Worm (Caenorhabditis elegans) whole organism, midembryonic: ENCODE data around the gene Y53F4B.17.

Source experiments
- T22C8.4 ChIP-seq: fragments of 200-800 bp; sonication (Bioruptor generic); IDR thresholded peaks from 2 replicates; pipeline ENCODE4 v1.3.6; 2022; ENCODE audit warnings: missing genetic modification characterization, missing compliant biosample characterization
- cog-1 ChIP-seq: sonication (generic microtip); optimal IDR thresholded peaks from 2 replicates; lab custom pipeline; 2016; ENCODE audit warnings: missing genetic modification characterization, missing compliant biosample characterization
- flt-1 ChIP-seq: fragments of 200-800 bp; sonication (Bioruptor generic); IDR thresholded peaks from 2 replicates; pipeline ENCODE4 v1.3.6; 2022; ENCODE audit warnings: missing genetic modification characterization, missing compliant biosample characterization
- klf-2 ChIP-seq: fragments of 200-800 bp; sonication (Bioruptor generic); conservative IDR thresholded peaks from 2 replicates; pipeline ENCODE4 v1.3.6; 2022; ENCODE audit warnings: missing genetic modification reagents, missing genetic modification characterization, missing compliant biosample characterization
- med-1 ChIP-seq: sonication (generic microtip); optimal IDR thresholded peaks from 2 replicates; lab custom pipeline; 2017; ENCODE audit warnings: missing genetic modification characterization, mild to moderate bottlenecking, missing compliant biosample characterization, antibody characterized with exemption, missing genetic modification reagents; ENCODE audit not compliant: insufficient read depth
- ref-1 ChIP-seq: fragments of 200-800 bp; sonication (Bioruptor generic); conservative IDR thresholded peaks from 2 replicates; pipeline ENCODE4 v1.3.6; 2022; ENCODE audit warnings: missing genetic modification reagents, missing genetic modification characterization, missing compliant biosample characterization
- tab-1 ChIP-seq: fragments of 200-800 bp; sonication (Bioruptor generic); IDR thresholded peaks from 2 replicates; pipeline ENCODE4 v1.3.6; 2022; ENCODE audit warnings: missing genetic modification characterization, missing compliant biosample characterization
- ztf-23 ChIP-seq: fragments of 200-800 bp; sonication (Bioruptor generic); IDR thresholded peaks from 2 replicates; pipeline ENCODE4 v1.3.6; 2022; ENCODE audit warnings: missing genetic modification reagents, missing genetic modification characterization, missing compliant biosample characterization
- ztf-29 ChIP-seq: fragments of 200-800 bp; sonication (Bioruptor generic); IDR thresholded peaks from 2 replicates; pipeline ENCODE4 v1.3.6; 2022; ENCODE audit warnings: missing genetic modification reagents, missing genetic modification characterization, missing compliant biosample characterization

Gene Y53F4B.17

ce11 chrII:15096328-15096727 is 37.9 kb downstream of the Y53F4B.17 start:
- TF ChIP-seq klf-2 (GFP tag; lab: Robert Waterston, UW), result 0 out of 2 replicates have a peak, but pooled peaks have one; percentile 38

ce11 chrII:15107184-15107583 is 48.7 kb downstream of the Y53F4B.17 start:
- no peak for TF ChIP-seq cog-1 (tag; lab: Kevin White, UChicago)
- TF ChIP-seq ztf-23, result no peak
- TF ChIP-seq T22C8.4, result no peak

- TF ChIP-seq T22C8.4 (no peak), flt-1 (GFP tag; lab: Robert Waterston, UW) (no peak), cog-1 (tag; lab: Kevin White, UChicago) (no peak), tab-1 (GFP tag; lab: Robert Waterston, UW) (no peak), ztf-29 (GFP tag; lab: Robert Waterston, UW) (no peak), klf-2 (GFP tag; lab: Robert Waterston, UW) (no peak), ref-1 (GFP tag; lab: Robert Waterston, UW) (no peak), ztf-23 (no peak), med-1 (GFP tag; lab: Kevin White, UChicago) (no peak)
Measured at ce11 chrII:15109844-15110243, 51.4 kb downstream of the Y53F4B.17 start, which contains the start of gene Y53F4B.39. Gene Y53F4B.39 (plus strand): TSS chrII:15110144.

ce11 chrII:15111352-15111751 is 52.9 kb downstream of the Y53F4B.17 start:
- TF ChIP-seq ref-1 (GFP tag; lab: Robert Waterston, UW) (no peak), flt-1 (GFP tag; lab: Robert Waterston, UW) (no peak), ztf-23 (no peak), med-1 (GFP tag; lab: Kevin White, UChicago) (no peak), T22C8.4 (no peak), ztf-29 (GFP tag; lab: Robert Waterston, UW) (no peak), tab-1 (GFP tag; lab: Robert Waterston, UW) (no peak), klf-2 (GFP tag; lab: Robert Waterston, UW) (no peak), cog-1 (tag; lab: Kevin White, UChicago) (no peak)
